Worm (Caenorhabditis elegans): ENCODE measurements around the gene fan-1.

Gene fan-1

DNA sequence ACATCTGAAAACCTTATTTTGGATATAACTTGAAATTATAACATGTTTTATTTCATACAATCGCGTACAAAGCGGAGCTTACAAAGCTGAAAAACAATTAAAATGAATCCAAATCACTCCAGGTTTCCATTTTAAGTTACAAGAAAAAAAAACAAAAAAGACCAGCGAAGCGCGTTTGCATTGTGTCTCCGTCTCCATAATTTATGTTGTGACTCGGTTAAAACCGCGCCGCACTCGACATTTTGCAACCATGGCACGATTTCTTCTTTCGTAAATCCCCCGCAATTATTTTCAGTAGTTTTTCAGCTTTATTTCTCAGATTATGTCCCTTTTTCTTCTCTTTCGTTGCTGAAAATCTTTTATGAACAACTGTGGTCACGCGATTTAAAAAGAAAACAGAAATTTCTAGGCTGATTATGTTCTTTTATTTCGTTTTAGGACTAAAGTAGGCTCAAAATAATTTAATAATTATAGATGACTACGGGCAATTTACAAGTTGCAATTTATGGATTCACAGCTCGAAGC, 37.0 kb downstream of the fan-1 start, which contains the start of the genes F38A5.2 and dnj-11:
Gene F38A5.2, minus strand, starts transcription at position 4 of the 525 bp plus-strand sequence.
Gene dnj-11, plus strand, starts transcription at position 475 of the 525 bp plus-strand sequence.
- TF ChIP-seq unc-98 (GFP tag; IDR thresholded peaks at IDR 0.05): no peak
- TF ChIP-seq nhr-76 (tag; optimal IDR thresholded peaks at IDR 0.05): no peak
- no peak for TF ChIP-seq nhr-28 (tag; optimal IDR thresholded peaks at IDR 0.05)
- TF ChIP-seq lin-14 (GFP tag; optimal IDR thresholded peaks at IDR 0.05): peak; percentile 89
- no peak for TF ChIP-seq pqm-1 (tag; optimal IDR thresholded peaks at IDR 0.05)
- TF ChIP-seq alr-1 (tag; optimal IDR thresholded peaks at IDR 0.05; ENCODE audit: borderline replicate concordance): no peak
- peak; percentile 86 to 91 for TF ChIP-seq lin-35 (GFP tag; optimal IDR thresholded peaks at IDR 0.05)
- no peak for TF ChIP-seq hlh-4 (tag; optimal IDR thresholded peaks at IDR 0.05)
- peak; percentile 80 for TF ChIP-seq unc-86 (tag; optimal IDR thresholded peaks at IDR 0.05)
- peak; percentile 58 for TF ChIP-seq zip-4 (GFP tag; optimal IDR thresholded peaks at IDR 0.05)
- peak; percentile 42 for TF ChIP-seq sox-4 (tag; optimal IDR thresholded peaks at IDR 0.05)
- peak; percentile 62 for TF ChIP-seq fos-1 (tag; optimal IDR thresholded peaks at IDR 0.05)
- TF ChIP-seq ceh-90 (tag; optimal IDR thresholded peaks at IDR 0.05): no peak
- peak; percentile 88 for TF ChIP-seq isw-1 (GFP tag; IDR thresholded peaks at IDR 0.05)
- no peak for TF ChIP-seq tlp-1 (tag; optimal IDR thresholded peaks at IDR 0.05)
- peak; percentile 28 for TF ChIP-seq C04F5.9 (tag; optimal IDR thresholded peaks at IDR 0.05)
- TF ChIP-seq zag-1 (tag; optimal IDR thresholded peaks at IDR 0.05): no peak
- peak; percentile 90 for TF ChIP-seq nhr-71 (tag; optimal IDR thresholded peaks at IDR 0.05)
- no peak for TF ChIP-seq ama-1 (optimal IDR thresholded peaks at IDR 0.05)
- TF ChIP-seq hpl-2 (GFP tag; optimal IDR thresholded peaks at IDR 0.05): peak; percentile 62
- TF ChIP-seq sup-37 (GFP tag; optimal IDR thresholded peaks at IDR 0.05): peak; percentile 7
- peak; percentile 52; the same call in 1 of the 2 replicates for TF ChIP-seq ceh-88 (GFP tag; IDR thresholded peaks at IDR 0.05)
- TF ChIP-seq ceh-63 (GFP tag; optimal IDR thresholded peaks at IDR 0.05): no peak
- TF ChIP-seq ceh-8 (GFP tag; optimal IDR thresholded peaks at IDR 0.05): no peak
- TF ChIP-seq unc-30 (tag; optimal IDR thresholded peaks at IDR 0.05): no peak
- TF ChIP-seq xbp-1 (tag; optimal IDR thresholded peaks at IDR 0.05): peak; percentile 86
- TF ChIP-seq elt-3 (tag; optimal IDR thresholded peaks at IDR 0.05): peak in 2 of 6 experiments; percentile 64 to 89
- peak; percentile 81 for TF ChIP-seq fkh-8 (tag; optimal IDR thresholded peaks at IDR 0.05)
- no peak for TF ChIP-seq sptf-1 (tag; optimal IDR thresholded peaks at IDR 0.05)
- peak; percentile 92 for TF ChIP-seq nhr-85 (tag)
- TF ChIP-seq lir-3 (tag; optimal IDR thresholded peaks at IDR 0.05; ENCODE audit: poor library complexity): peak; percentile 66
- TF ChIP-seq nhr-90 (tag; optimal IDR thresholded peaks at IDR 0.05; ENCODE audit: poor library complexity): peak; percentile 84
- TF ChIP-seq snpc-4 (tag; optimal IDR thresholded peaks at IDR 0.05): peak; percentile 67
- peak; percentile 56 for TF ChIP-seq egl-13 (tag; optimal IDR thresholded peaks at IDR 0.05)
- peak; percentile 69 for TF ChIP-seq jun-1 (tag; optimal IDR thresholded peaks at IDR 0.05)
- TF ChIP-seq nhr-19 (GFP tag; conservative IDR thresholded peaks at IDR 0.05): peak; percentile 82
- peak; percentile 91 for TF ChIP-seq snu-23 (GFP tag; optimal IDR thresholded peaks at IDR 0.05)
- TF ChIP-seq egl-27 (tag; optimal IDR thresholded peaks at IDR 0.05): no peak
- TF ChIP-seq fkh-4 (tag; optimal IDR thresholded peaks at IDR 0.05; ENCODE audit: borderline replicate concordance): no peak
- TF ChIP-seq hlh-17 (GFP tag; optimal IDR thresholded peaks at IDR 0.05; ENCODE audit: borderline replicate concordance): no peak
- peak; percentile 88 for TF ChIP-seq mep-1 (tag; optimal IDR thresholded peaks at IDR 0.05)
- peak; percentile 90 for TF ChIP-seq rnt-1 (tag; optimal IDR thresholded peaks at IDR 0.05)
- peak; percentile 70 to 93 (median 80) for TF ChIP-seq ceh-82 (tag; optimal IDR thresholded peaks at IDR 0.05)
- no peak for TF ChIP-seq ces-1 (GFP tag; optimal IDR thresholded peaks at IDR 0.05)
- peak; percentile 52 for TF ChIP-seq nhr-237 (tag; optimal IDR thresholded peaks at IDR 0.05)
- no peak for TF ChIP-seq nhr-11 (tag; optimal IDR thresholded peaks at IDR 0.05)
- TF ChIP-seq pax-3 (tag; optimal IDR thresholded peaks at IDR 0.05): peak; percentile 48
- TF ChIP-seq aha-1 (tag; optimal IDR thresholded peaks at IDR 0.05): peak; percentile 13
- no peak for TF ChIP-seq Y116A8C.19 (tag; optimal IDR thresholded peaks at IDR 0.05; ENCODE audit: borderline replicate concordance)
- peak; percentile 86 for TF ChIP-seq C16A3.4 (tag; optimal IDR thresholded peaks at IDR 0.05)
- peak; percentile 91 for TF ChIP-seq lin-15B (tag; optimal IDR thresholded peaks at IDR 0.05)
- TF ChIP-seq lin-13 (GFP tag; optimal IDR thresholded peaks at IDR 0.05): peak; percentile 70
- TF ChIP-seq vab-15 (tag; optimal IDR thresholded peaks at IDR 0.05): peak; percentile 55
